Worm (Caenorhabditis elegans): ENCODE measurements around the gene F14D7.8.
"Not testable (repeated sequence)": the region's sequence is repeated elsewhere in the genome, so short reads cannot be mapped to it uniquely, and the experiment has no call there.

Gene F14D7.8

DNA sequence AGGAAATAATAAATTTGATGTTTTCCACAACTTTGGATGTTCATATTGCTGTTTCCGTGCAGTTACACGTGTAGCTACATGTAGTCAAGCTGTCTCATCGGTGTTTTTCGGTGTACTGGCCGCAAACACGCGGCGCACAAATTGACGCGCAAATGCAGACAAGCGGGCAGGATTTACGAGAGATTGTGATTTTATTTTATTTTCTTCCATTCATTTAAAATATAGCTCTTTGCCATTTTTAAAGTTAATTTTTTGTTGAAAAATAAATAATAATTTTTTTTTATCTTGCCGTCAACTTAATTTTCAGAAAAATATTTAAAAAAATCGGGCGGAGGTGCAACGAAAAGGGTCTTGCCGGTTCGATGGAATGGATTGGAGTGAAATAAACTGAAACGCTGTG lies 38.3 kb downstream of the F14D7.8 start, which contains the start of gene F40G12.7:
Gene F40G12.7, plus strand, starts transcription at position 301 of the 400 bp plus-strand sequence.
- TF ChIP-seq him-1, W03F9.2, dao-5 (tag; optimal IDR thresholded peaks at IDR 0.05): not testable (repeated sequence)

ce11 chrV:14273019-14273418 lies 39.6 kb downstream of the F14D7.8 start, which contains the start of gene F40G12.6:
F40G12.6 (minus strand) TSS chrV:14273119.
- no peak for TF ChIP-seq W03F9.2 (tag; optimal IDR thresholded peaks at IDR 0.05)

DNA sequence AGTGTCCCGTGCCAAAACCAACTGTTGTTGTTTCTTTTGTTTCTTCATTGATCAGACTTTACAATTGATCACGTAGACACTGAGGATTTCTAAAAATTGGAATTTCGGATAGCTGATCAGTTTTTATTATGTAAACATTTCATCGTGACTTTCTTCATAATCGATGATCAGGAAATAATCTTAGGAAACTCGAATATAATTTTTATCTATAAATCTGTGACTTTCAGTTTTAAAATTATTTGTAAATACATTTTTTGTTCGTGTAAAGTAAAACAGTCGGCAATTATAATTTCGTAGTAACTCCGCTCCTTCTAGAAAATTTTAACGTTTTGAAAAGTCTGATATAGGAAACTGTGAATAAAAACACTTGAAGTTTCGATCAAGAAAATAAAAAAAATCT lies 41.9 kb downstream of the F14D7.8 start, which contains the start of gene F40G12.5:
Gene F40G12.5, minus strand, starts transcription at position 101 of the 400 bp plus-strand sequence.
- TF ChIP-seq dao-5 (tag; optimal IDR thresholded peaks at IDR 0.05) = no peak
- no peak for TF ChIP-seq W03F9.2 (tag; optimal IDR thresholded peaks at IDR 0.05)
- TF ChIP-seq him-1 (tag; optimal IDR thresholded peaks at IDR 0.05) = no peak

ce11 chrV:14268616-14269015 lies 44.0 kb downstream of the F14D7.8 start, which contains the start of gene F40G12.4:
F40G12.4 (minus strand) TSS chrV:14268716.
- TF ChIP-seq him-1 (tag; optimal IDR thresholded peaks at IDR 0.05) (no peak), W03F9.2 (tag; optimal IDR thresholded peaks at IDR 0.05) (no peak), dao-5 (tag; optimal IDR thresholded peaks at IDR 0.05) (no peak)

DNA sequence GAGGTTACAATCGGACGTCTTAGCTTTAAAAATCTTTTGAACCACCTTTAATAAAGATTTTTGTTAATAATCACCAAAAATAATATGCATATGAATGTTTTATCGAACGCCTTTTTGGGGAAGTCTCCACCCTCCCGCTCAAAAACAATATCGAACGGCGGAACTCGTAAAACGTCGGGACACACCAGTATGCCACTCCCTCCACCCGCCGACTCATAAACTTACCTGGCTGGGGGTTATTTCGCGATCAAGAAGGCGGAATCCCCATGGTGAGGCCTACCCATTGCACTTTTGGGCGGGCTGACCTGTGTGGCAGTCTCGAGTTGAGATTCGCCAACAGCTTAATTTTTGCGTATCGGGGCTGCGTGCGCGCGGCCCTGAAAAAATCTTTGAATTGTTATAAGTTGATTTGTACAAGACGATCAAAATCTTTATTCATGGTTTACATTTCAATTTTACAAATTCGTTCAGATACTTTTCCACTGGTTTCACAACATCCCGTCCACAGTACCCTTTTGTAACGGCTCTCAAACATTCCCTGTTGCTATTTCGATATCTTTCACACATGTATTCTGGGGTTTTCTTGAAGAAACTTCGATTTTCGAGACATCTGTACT lies 45.2 kb downstream of the F14D7.8 start:
- TF ChIP-seq him-1 (tag; optimal IDR thresholded peaks at IDR 0.05) (no peak), W03F9.2 (tag; optimal IDR thresholded peaks at IDR 0.05) (no peak), dao-5 (tag; optimal IDR thresholded peaks at IDR 0.05) (no peak)
